Fruit fly (Drosophila melanogaster) whole organism, pupa: ENCODE results near the gene ara.

ENCODE experiments used
- CG10348 ChIP-seq: fragments of 200-800 bp; sonication (Bioruptor generic); IDR thresholded peaks from 2 replicates; pipeline ENCODE4 v1.3.6; 2022; ENCODE audit warnings: missing biosample characterization, missing genetic modification characterization
- CG12605 ChIP-seq: fragments of 200-800 bp; sonication (Bioruptor generic); IDR thresholded peaks from 2 replicates; pipeline ENCODE4 v1.3.6; 2022; ENCODE audit warnings: missing biosample characterization, missing genetic modification characterization
- CG13204 ChIP-seq: fragments of 200-800 bp; sonication (Bioruptor generic); optimal IDR thresholded peaks from 2 replicates; lab custom pipeline; 2018; ENCODE audit warnings: missing biosample characterization, mild to moderate bottlenecking, missing genetic modification characterization, moderate library complexity
- CG14655 ChIP-seq: fragments of 200-800 bp; sonication (Bioruptor generic); optimal IDR thresholded peaks from 3 replicates; lab custom pipeline; 2017; ENCODE audit warnings: mild to moderate bottlenecking, missing biosample characterization, missing genetic modification reagents, missing genetic modification characterization
- CG15710 ChIP-seq: fragments of 200-800 bp; sonication (Bioruptor generic); optimal IDR thresholded peaks from 2 replicates; lab custom pipeline; 2018; ENCODE audit warnings: missing biosample characterization, mild to moderate bottlenecking, missing genetic modification characterization, moderate library complexity
- CG17806 ChIP-seq: fragments of 200-800 bp; sonication (Bioruptor generic); optimal IDR thresholded peaks from 2 replicates; lab custom pipeline; 2018; ENCODE audit warnings: missing biosample characterization, mild to moderate bottlenecking, missing genetic modification characterization, moderate library complexity
- CG32121 ChIP-seq: fragments of 200-800 bp; sonication (Bioruptor generic); IDR thresholded peaks from 2 replicates; pipeline ENCODE4 v1.3.6; 2022; ENCODE audit warnings: missing biosample characterization, missing genetic modification characterization
- CG34367 ChIP-seq: fragments of 200-800 bp; sonication (Bioruptor generic); optimal IDR thresholded peaks from 2 replicates; lab custom pipeline; 2018; ENCODE audit warnings: missing biosample characterization, mild to moderate bottlenecking, missing genetic modification characterization
- CG4496 ChIP-seq: fragments of 200-800 bp; sonication (Bioruptor generic); IDR thresholded peaks from 3 replicates; pipeline ENCODE4 v1.3.6; 2022; ENCODE audit warnings: missing biosample characterization, missing genetic modification characterization
- CG8159 ChIP-seq: fragments of 200-800 bp; sonication (Bioruptor generic); optimal IDR thresholded peaks from 3 replicates; lab custom pipeline; 2018; ENCODE audit warnings: missing biosample characterization, mild to moderate bottlenecking, missing genetic modification characterization, moderate library complexity
- CG8301 ChIP-seq: fragments of 200-800 bp; sonication (Bioruptor generic); optimal IDR thresholded peaks from 2 replicates; lab custom pipeline; 2018; ENCODE audit warnings: missing biosample characterization, mild to moderate bottlenecking, missing genetic modification characterization
- CG9948 ChIP-seq: fragments of 200-800 bp; sonication (Bioruptor generic); optimal IDR thresholded peaks from 2 replicates; lab custom pipeline; 2018; ENCODE audit warnings: missing biosample characterization, mild to moderate bottlenecking, missing genetic modification characterization, moderate library complexity
- D1 ChIP-seq: fragments of 200-800 bp; sonication (Bioruptor generic); optimal IDR thresholded peaks from 2 replicates; lab custom pipeline; 2018; ENCODE audit warnings: missing biosample characterization, mild to moderate bottlenecking, missing genetic modification characterization, moderate library complexity
- EcR ChIP-seq: fragments of 200-800 bp; sonication (Bioruptor generic); optimal IDR thresholded peaks from 3 replicates; lab custom pipeline; 2019; ENCODE audit warnings: missing biosample characterization, missing genetic modification characterization, mild to moderate bottlenecking, moderate library complexity, missing genetic modification reagents
- Ets98B ChIP-seq: fragments of 200-800 bp; sonication (Bioruptor generic); IDR thresholded peaks from 2 replicates; pipeline ENCODE4 v1.3.6; 2022; ENCODE audit warnings: missing biosample characterization, missing genetic modification characterization
- Pif1A ChIP-seq: fragments of 200-800 bp; sonication (Bioruptor generic); optimal IDR thresholded peaks from 3 replicates; lab custom pipeline; 2016; ENCODE audit warnings: missing biosample characterization, missing genetic modification characterization
- Pif1B ChIP-seq: fragments of 200-800 bp; sonication (Bioruptor generic); optimal IDR thresholded peaks from 3 replicates; lab custom pipeline; 2016; ENCODE audit warnings: missing biosample characterization, missing genetic modification characterization
- Snoo ChIP-seq: fragments of 200-800 bp; sonication (Bioruptor generic); optimal IDR thresholded peaks from 3 replicates; lab custom pipeline; 2017; ENCODE audit warnings: missing biosample characterization, mild to moderate bottlenecking, missing genetic modification characterization, inconsistent platforms
- fd96Ca ChIP-seq: fragments of 200-800 bp; sonication (Bioruptor generic); IDR thresholded peaks from 3 replicates; pipeline ENCODE4 v1.3.6; 2022; ENCODE audit warnings: missing biosample characterization, missing genetic modification characterization
- gl ChIP-seq: fragments of 200-800 bp; sonication (Bioruptor generic); optimal IDR thresholded peaks from 2 replicates; lab custom pipeline; 2018; ENCODE audit warnings: missing biosample characterization, mild to moderate bottlenecking, missing genetic modification characterization
- rn ChIP-seq: fragments of 200-800 bp; sonication (Bioruptor generic); IDR thresholded peaks from 2 replicates; pipeline ENCODE4 v1.3.6; 2022; ENCODE audit warnings: missing biosample characterization, missing genetic modification characterization

Gene ara

DNA sequence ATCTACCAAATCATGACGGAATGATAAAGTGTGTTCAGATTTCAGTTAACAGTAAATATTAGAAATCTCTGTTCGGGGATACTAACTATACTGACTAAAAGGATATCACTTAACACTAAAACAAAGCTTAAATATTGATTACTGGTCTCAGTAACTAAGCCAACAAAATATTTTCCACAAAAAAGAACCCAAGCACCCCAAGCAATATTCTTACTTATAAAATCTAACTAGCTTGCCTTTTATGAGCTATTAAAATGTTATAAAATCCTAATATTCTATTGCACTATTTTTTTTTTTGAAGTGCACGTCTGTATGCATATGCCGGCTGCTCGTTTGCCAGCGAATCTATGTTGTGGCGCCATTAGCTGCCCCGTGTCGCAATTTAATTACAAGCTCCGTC, 31.0 kb upstream of the ara start:
- TF ChIP-seq CG10348 (GFP tag; lab: Robert Waterston, UW): no peak
- peak; percentile 20 for TF ChIP-seq CG8159 (tag; lab: Kevin White, UChicago)
- TF ChIP-seq, all 21 proteins: peak for 1

DNA sequence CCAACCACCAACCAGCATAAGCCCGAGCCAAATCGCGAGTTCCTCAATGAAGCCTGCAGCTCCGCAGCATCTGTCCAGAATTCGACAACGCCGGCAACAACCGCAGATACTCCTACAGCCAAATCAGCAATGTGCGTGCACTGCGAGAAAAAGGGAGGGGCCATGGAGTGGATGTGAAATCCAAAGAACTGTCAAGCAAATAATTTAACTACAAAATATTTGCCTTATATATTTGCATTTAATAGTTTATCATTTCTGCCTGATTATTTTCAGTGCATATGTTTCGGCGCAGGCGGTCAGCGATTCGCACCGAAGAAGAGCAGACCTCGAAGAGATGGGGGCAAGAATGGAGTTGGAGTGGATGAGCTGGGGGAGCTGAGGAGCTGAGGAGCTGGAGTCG, 28.8 kb upstream of the ara start:
- TF ChIP-seq CG10348 (GFP tag; lab: Robert Waterston, UW): no peak
- peak; percentile 58 for TF ChIP-seq gl (tag; lab: Kevin White, UChicago)
- peak; percentile 80 for TF ChIP-seq CG15710 (tag; lab: Kevin White, UChicago)
- TF ChIP-seq CG14655: peak; percentile 75
- peak; percentile 73 for TF ChIP-seq Ets98B (GFP tag; lab: Robert Waterston, UW)
- TF ChIP-seq Pif1B (GFP tag; lab: Kevin White, UChicago): peak; percentile 76
- TF ChIP-seq fd96Ca (GFP tag; lab: Robert Waterston, UW): peak; percentile 84
- TF ChIP-seq CG34367 (tag; lab: Kevin White, UChicago): peak; percentile 75
- peak; percentile 46 for TF ChIP-seq CG13204 (GFP tag; lab: Kevin White, UChicago)
- TF ChIP-seq Snoo (tag; lab: Kevin White, UChicago): peak; percentile 72
- TF ChIP-seq Pif1A (GFP tag; lab: Kevin White, UChicago): peak; percentile 78
- TF ChIP-seq D1 (tag; lab: Kevin White, UChicago): no peak
- peak; percentile 78 for TF ChIP-seq CG8159 (tag; lab: Kevin White, UChicago)
- TF ChIP-seq CG12605 (GFP tag; lab: Robert Waterston, UW): peak; percentile 64
- peak; percentile 75 for TF ChIP-seq CG17806
- TF ChIP-seq CG4496 (GFP tag; lab: Robert Waterston, UW): peak; percentile 76
- 0 out of 2 replicates have a peak, but pooled peaks have one; percentile 36 for TF ChIP-seq rn
- peak; percentile 64 for TF ChIP-seq CG8301 (tag; lab: Kevin White, UChicago)
- peak; percentile 70 for TF ChIP-seq CG9948 (tag; lab: Kevin White, UChicago)
- TF ChIP-seq EcR (GFP tag; lab: Kevin White, UChicago): no peak
- TF ChIP-seq CG32121 (GFP tag; lab: Robert Waterston, UW): peak; percentile 70

DNA sequence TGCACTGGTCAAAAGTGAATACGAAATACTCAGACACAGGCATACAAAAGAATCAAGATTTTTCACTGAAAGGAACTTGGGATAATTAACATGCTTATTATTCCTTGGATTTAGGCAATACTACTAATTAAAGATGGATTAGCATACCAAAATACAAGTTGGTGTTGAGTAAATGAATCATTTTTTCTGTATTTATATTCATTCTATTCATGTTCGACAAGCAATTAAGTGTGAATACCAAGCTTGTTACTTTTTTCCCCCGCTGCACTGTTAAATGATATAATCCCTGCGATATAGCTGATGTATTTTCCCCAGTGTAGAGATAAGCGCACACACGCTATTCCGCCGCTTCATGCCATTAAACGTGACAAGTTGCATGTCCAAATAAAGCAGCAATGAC, 22.7 kb upstream of the ara start:
- TF ChIP-seq CG34367 (tag; lab: Kevin White, UChicago) (peak; percentile 60), Pif1A (GFP tag; lab: Kevin White, UChicago) (peak; percentile 51), CG8301 (tag; lab: Kevin White, UChicago) (peak; percentile 42), Ets98B (GFP tag; lab: Robert Waterston, UW) (no peak), CG10348 (GFP tag; lab: Robert Waterston, UW) (no peak), CG17806 (peak; percentile 59), EcR (GFP tag; lab: Kevin White, UChicago) (no peak), CG13204 (GFP tag; lab: Kevin White, UChicago) (no peak), Snoo (tag; lab: Kevin White, UChicago) (peak; percentile 76), CG14655 (peak; percentile 58), CG4496 (GFP tag; lab: Robert Waterston, UW) (no peak), rn (no peak), CG12605 (GFP tag; lab: Robert Waterston, UW) (no peak), fd96Ca (GFP tag; lab: Robert Waterston, UW) (no peak), CG9948 (tag; lab: Kevin White, UChicago) (peak; percentile 62), gl (tag; lab: Kevin White, UChicago) (no peak), D1 (tag; lab: Kevin White, UChicago) (peak; percentile 29), CG8159 (tag; lab: Kevin White, UChicago) (peak; percentile 81), Pif1B (GFP tag; lab: Kevin White, UChicago) (peak; percentile 53), CG15710 (tag; lab: Kevin White, UChicago) (peak; percentile 77), CG32121 (GFP tag; lab: Robert Waterston, UW) (no peak)

DNA sequence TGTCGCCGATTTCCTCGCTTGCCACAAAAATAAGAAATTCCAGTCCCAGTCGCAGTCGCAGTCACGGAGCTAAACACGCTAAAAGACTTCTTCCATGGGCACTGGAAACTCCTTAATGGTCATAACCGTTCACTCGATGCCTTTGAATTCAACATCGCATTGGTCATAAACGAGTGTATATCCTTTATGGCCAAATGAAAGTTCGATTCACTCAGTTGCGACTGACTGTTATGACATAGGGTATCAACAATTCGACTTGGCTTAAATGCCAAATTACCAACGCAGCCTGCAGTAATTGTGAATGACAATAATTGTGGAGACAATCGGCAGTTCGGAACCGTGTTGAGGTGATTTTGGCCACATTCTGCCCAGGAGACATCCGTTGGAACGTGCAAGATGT, 21.2 kb upstream of the ara start:
- TF ChIP-seq CG8301 (tag; lab: Kevin White, UChicago) (no peak), CG8159 (tag; lab: Kevin White, UChicago) (no peak), CG14655 (no peak), CG15710 (tag; lab: Kevin White, UChicago) (no peak), CG34367 (tag; lab: Kevin White, UChicago) (no peak), fd96Ca (GFP tag; lab: Robert Waterston, UW) (no peak), Ets98B (GFP tag; lab: Robert Waterston, UW) (no peak)

DNA sequence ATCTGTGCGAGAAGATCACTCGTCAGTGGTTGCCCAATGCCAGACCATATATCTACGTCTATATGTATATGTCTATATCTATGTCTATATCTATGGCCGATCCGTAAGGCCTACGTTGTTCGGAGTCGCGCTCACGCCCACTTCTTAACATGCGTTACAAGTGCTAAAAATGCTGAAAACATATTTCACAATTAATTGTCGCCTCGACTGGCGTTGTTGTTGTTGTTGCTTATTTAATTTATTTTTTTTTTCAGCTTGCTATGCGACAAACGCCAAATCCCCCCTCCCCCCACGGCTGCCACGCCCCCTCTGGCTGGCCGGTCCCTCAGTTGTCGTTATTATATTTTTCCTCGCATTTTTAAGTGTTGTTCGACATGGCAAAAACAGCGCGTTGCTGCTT, 16.2 kb upstream of the ara start:
- no peak for TF ChIP-seq CG32121 (GFP tag; lab: Robert Waterston, UW)
- TF ChIP-seq CG12605 (GFP tag; lab: Robert Waterston, UW): no peak
- TF ChIP-seq rn: no peak
- TF ChIP-seq CG34367 (tag; lab: Kevin White, UChicago): no peak
- TF ChIP-seq CG17806: no peak
- TF ChIP-seq Pif1B (GFP tag; lab: Kevin White, UChicago): no peak
- TF ChIP-seq EcR (GFP tag; lab: Kevin White, UChicago): no peak
- no peak for TF ChIP-seq CG13204 (GFP tag; lab: Kevin White, UChicago)
- no peak for TF ChIP-seq CG9948 (tag; lab: Kevin White, UChicago)
- TF ChIP-seq Pif1A (GFP tag; lab: Kevin White, UChicago): no peak
- TF ChIP-seq D1 (tag; lab: Kevin White, UChicago): no peak
- no peak for TF ChIP-seq CG8159 (tag; lab: Kevin White, UChicago)

DNA sequence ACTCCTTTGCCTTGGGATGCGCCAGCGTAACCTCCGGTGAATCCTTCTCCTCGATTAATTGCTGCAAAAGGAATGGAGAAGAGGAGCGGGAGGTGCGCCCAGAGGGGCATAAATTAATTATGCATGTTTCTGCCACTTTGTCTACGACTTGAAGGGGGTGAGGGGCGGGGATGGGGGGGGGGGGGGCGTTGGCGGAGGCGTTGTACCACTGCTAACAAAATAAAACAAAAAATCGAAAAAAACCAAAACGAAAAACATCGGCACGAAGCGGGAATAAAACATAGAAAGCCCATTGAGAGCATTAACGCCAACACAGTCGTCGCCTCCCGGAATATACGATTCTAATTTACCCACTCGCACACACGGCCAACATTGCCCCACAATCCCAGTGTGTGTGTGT, 15.5 kb upstream of the ara start:
- TF ChIP-seq CG15710 (tag; lab: Kevin White, UChicago) (no peak), CG34367 (tag; lab: Kevin White, UChicago) (no peak), Ets98B (GFP tag; lab: Robert Waterston, UW) (no peak), EcR (GFP tag; lab: Kevin White, UChicago) (no peak), Pif1A (GFP tag; lab: Kevin White, UChicago) (no peak), CG4496 (GFP tag; lab: Robert Waterston, UW) (no peak), Snoo (tag; lab: Kevin White, UChicago) (no peak), D1 (tag; lab: Kevin White, UChicago) (no peak)
